Worm (Caenorhabditis elegans) whole organism, mixed stage, embryonic: ENCODE results near the gene sre-1.

Source experiments
- drap-1 ChIP-seq: fragments of 200-800 bp; sonication (Bioruptor generic); optimal IDR thresholded peaks from 3 replicates; lab custom pipeline; 2018; ENCODE audit warnings: mild to moderate bottlenecking, missing genetic modification characterization, missing compliant biosample characterization
- elt-3 ChIP-seq: fragments of 150-350 bp; optimal IDR thresholded peaks from 2 replicates; lab custom pipeline; 2014; ENCODE audit warnings: missing biosample characterization, missing genetic modification characterization
- hlh-1 ChIP-seq: fragments of 150-350 bp; optimal IDR thresholded peaks from 2 replicates; lab custom pipeline; 2014; ENCODE audit warnings: missing biosample characterization, missing genetic modification reagents, missing genetic modification characterization
- lsy-2 ChIP-seq: fragments of 150-350 bp; optimal IDR thresholded peaks from 2 replicates; lab custom pipeline; 2014; ENCODE audit warnings: missing biosample characterization, missing genetic modification characterization
- mab-5 ChIP-seq: fragments of 150-350 bp; optimal IDR thresholded peaks from 2 replicates; lab custom pipeline; 2014; ENCODE audit warnings: missing biosample characterization, missing genetic modification characterization
- nhr-12 ChIP-seq: fragments of 150-350 bp; optimal IDR thresholded peaks from 2 replicates; lab custom pipeline; 2014; ENCODE audit warnings: missing biosample characterization, missing genetic modification characterization
- nhr-28 ChIP-seq: fragments of 150-350 bp; optimal IDR thresholded peaks from 2 replicates; lab custom pipeline; 2014; ENCODE audit warnings: missing biosample characterization, missing genetic modification characterization
- pha-4 ChIP-seq: fragments of 150-350 bp; optimal IDR thresholded peaks from 2 replicates; lab custom pipeline; 2018; ENCODE audit warnings: missing biosample characterization, missing genetic modification reagents, missing genetic modification characterization
- snpc-4 ChIP-seq: fragments of 150-350 bp; optimal IDR thresholded peaks from 2 replicates; lab custom pipeline; 2014; ENCODE audit warnings: missing biosample characterization, missing genetic modification characterization
- unc-39 ChIP-seq: fragments of 150-350 bp; optimal IDR thresholded peaks from 2 replicates; lab custom pipeline; 2014; ENCODE audit warnings: missing biosample characterization, missing genetic modification characterization
- unc-62 ChIP-seq: fragments of 150-350 bp; optimal IDR thresholded peaks from 2 replicates; lab custom pipeline; 2014; ENCODE audit warnings: missing biosample characterization, missing genetic modification reagents, missing genetic modification characterization

ce11 chrII:7693929-7694328, 15.6 kb upstream of the sre-1 start, which contains the start of gene nhx-2:
- TF ChIP-seq elt-3 (no peak), nhr-12 (tag; lab: Kevin White, UChicago) (no peak), pha-4 (tag; lab: Kevin White, UChicago) (no peak), drap-1 (GFP tag; lab: Kevin White, UChicago) (no peak), mab-5 (tag; lab: Kevin White, UChicago) (no peak), lsy-2 (tag; lab: Kevin White, UChicago) (no peak), unc-39 (tag; lab: Kevin White, UChicago) (no peak), unc-62 (GFP tag; lab: Kevin White, UChicago) (no peak), snpc-4 (tag; lab: Kevin White, UChicago) (no peak), nhr-28 (tag; lab: Kevin White, UChicago) (no peak), hlh-1 (tag; lab: Kevin White, UChicago) (no peak)
